Fruit fly (Drosophila melanogaster): ENCODE measurements around the gene RpL26.

The RpL26 gene

dm6 chr3L:18901411-18901810, 2.7 kb downstream of the RpL26 start, which contains the start of the genes arx and CG6843 (continued):
- TF ChIP-seq Jarid2 (GFP tag; optimal IDR thresholded peaks at IDR 0.05) (no peak), Hr51 (GFP tag; optimal IDR thresholded peaks at IDR 0.05) (no peak), CG12236 (GFP tag; optimal IDR thresholded peaks at IDR 0.05) (no peak), Opbp (GFP tag; IDR thresholded peaks at IDR 0.05; ENCODE audit: partially characterized antibody) (peak; percentile 95), nom (GFP tag; optimal IDR thresholded peaks at IDR 0.05) (no peak), ato (GFP tag; IDR thresholded peaks at IDR 0.05; ENCODE audit: partially characterized antibody) (peak; percentile 86), nerfin-2 (GFP tag; IDR thresholded peaks at IDR 0.05; ENCODE audit: partially characterized antibody) (peak; percentile 88), row (GFP tag; IDR thresholded peaks at IDR 0.05) (peak; percentile 17; the same call in 1 of the 3 replicates), HmgD (GFP tag; optimal IDR thresholded peaks at IDR 0.05) (peak; percentile 24), CG6175 (GFP tag; IDR thresholded peaks at IDR 0.05) (no peak), pros (GFP tag; optimal IDR thresholded peaks at IDR 0.05) (no peak), trem (tag; optimal IDR thresholded peaks at IDR 0.05) (peak; percentile 70), sqz (GFP tag; optimal IDR thresholded peaks at IDR 0.05) (no peak), CG12744 (GFP tag; optimal IDR thresholded peaks at IDR 0.05) (no peak), vvl (GFP tag; IDR thresholded peaks at IDR 0.05) (no peak), CG7928 (GFP tag; optimal IDR thresholded peaks at IDR 0.05) (peak; percentile 9), CG12659 (GFP tag; optimal IDR thresholded peaks at IDR 0.05) (peak; percentile 72), maf-S (GFP tag; optimal IDR thresholded peaks at IDR 0.05) (no peak), CG14710 (tag; optimal IDR thresholded peaks at IDR 0.05) (peak; percentile 47), Oaz (GFP tag; IDR thresholded peaks at IDR 0.05) (no peak), CG17361 (GFP tag; IDR thresholded peaks at IDR 0.05) (no peak), pzg (GFP tag; optimal IDR thresholded peaks at IDR 0.05) (peak; percentile 84), Oli (tag; optimal IDR thresholded peaks at IDR 0.05) (no peak), CG14667 (GFP tag; IDR thresholded peaks at IDR 0.05) (no peak), CG2116 (GFP tag; optimal IDR thresholded peaks at IDR 0.05) (peak; percentile 95), CG34422 (GFP tag; IDR thresholded peaks at IDR 0.05) (peak; percentile 36; the same call in 1 of the 3 replicates), Dll (GFP tag; IDR thresholded peaks at IDR 0.05; ENCODE audit: partially characterized antibody) (peak; percentile 92), Doc3 (GFP tag; IDR thresholded peaks at IDR 0.05; ENCODE audit: partially characterized antibody) (peak; percentile 87), tna (GFP tag; IDR thresholded peaks at IDR 0.05; ENCODE audit: partially characterized antibody) (peak; percentile 88), chif (GFP tag; optimal IDR thresholded peaks at IDR 0.05) (no peak), Vsx1 (GFP tag; optimal IDR thresholded peaks at IDR 0.05) (no peak), amos (GFP tag; IDR thresholded peaks at IDR 0.05; ENCODE audit: partially characterized antibody) (peak; percentile 96), CG1603 (tag; optimal IDR thresholded peaks at IDR 0.05) (peak; percentile 73), lilli (GFP tag; optimal IDR thresholded peaks at IDR 0.05) (peak; percentile 7), tio (GFP tag; optimal IDR thresholded peaks at IDR 0.05) (no peak), sens (GFP tag) (peak; percentile 70), mld (GFP tag; IDR thresholded peaks at IDR 0.05; ENCODE audit: partially characterized antibody) (peak; percentile 85; the same call in 2 of the 3 replicates), CG2712 (tag; optimal IDR thresholded peaks at IDR 0.05) (peak; percentile 6), CHES-1-like (GFP tag; optimal IDR thresholded peaks at IDR 0.05) (peak; percentile 40), grau (tag; optimal IDR thresholded peaks at IDR 0.05) (peak; percentile 3), CG2199 (GFP tag; IDR thresholded peaks at IDR 0.05) (peak; percentile 13; the same call in 1 of the 3 replicates), Med (GFP tag) (peak; percentile 74), Sry-δ (GFP tag; optimal IDR thresholded peaks at IDR 0.05) (peak; percentile 83), CG7372 (GFP tag; IDR thresholded peaks at IDR 0.05) (no peak), CG12391 (tag; optimal IDR thresholded peaks at IDR 0.05) (peak; percentile 22), CG13287 (GFP tag; IDR thresholded peaks at IDR 0.05; ENCODE audit: partially characterized antibody) (peak; percentile 96), CG2120 (GFP tag; optimal IDR thresholded peaks at IDR 0.05) (peak; percentile 19), Xbp1 (GFP tag; optimal IDR thresholded peaks at IDR 0.05) (no peak), CG6791 (GFP tag; IDR thresholded peaks at IDR 0.05; ENCODE audit: partially characterized antibody) (peak; percentile 93)
